Worm (Caenorhabditis elegans) whole organism, mixed stage, embryonic: ENCODE data around the gene pigt-1.

Experiments used
- M03D4.4 ChIP-seq: sonication (generic microtip); optimal IDR thresholded peaks from 2 replicates; lab custom pipeline; 2017; ENCODE audit warnings: mild to moderate bottlenecking, missing genetic modification characterization, missing compliant biosample characterization
- bed-3 ChIP-seq: fragments of 200-800 bp; sonication (Bioruptor generic); optimal IDR thresholded peaks from 3 replicates; lab custom pipeline; 2018; ENCODE audit warnings: mild to moderate bottlenecking, missing genetic modification characterization, moderate library complexity, missing compliant biosample characterization
- ceh-39 ChIP-seq: fragments of 150-350 bp; optimal IDR thresholded peaks from 2 replicates; lab custom pipeline; 2014; ENCODE audit warnings: missing biosample characterization, missing genetic modification characterization
- ceh-83 ChIP-seq: fragments of 200-800 bp; sonication (Bioruptor generic); optimal IDR thresholded peaks from 2 replicates; lab custom pipeline; 2018; ENCODE audit warnings: mild to moderate bottlenecking, missing genetic modification characterization, missing compliant biosample characterization
- ces-1 ChIP-seq: fragments of 150-350 bp; optimal IDR thresholded peaks from 2 replicates; lab custom pipeline; 2014; ENCODE audit warnings: missing biosample characterization, missing genetic modification reagents, missing genetic modification characterization
- cnd-1 ChIP-seq: fragments of 200-800 bp; sonication (Bioruptor generic); optimal IDR thresholded peaks from 2 replicates; lab custom pipeline; 2018; ENCODE audit warnings: mild to moderate bottlenecking, missing genetic modification characterization, missing compliant biosample characterization
- drap-1 ChIP-seq: fragments of 200-800 bp; sonication (Bioruptor generic); optimal IDR thresholded peaks from 3 replicates; lab custom pipeline; 2018; ENCODE audit warnings: mild to moderate bottlenecking, missing genetic modification characterization, missing compliant biosample characterization
- elt-1 ChIP-seq: sonication (generic microtip); optimal IDR thresholded peaks from 2 replicates; lab custom pipeline; 2017; ENCODE audit warnings: missing genetic modification characterization, mild to moderate bottlenecking, missing compliant biosample characterization, antibody characterized with exemption, moderate library complexity, borderline replicate concordance; ENCODE audit not compliant: insufficient read depth
- elt-3 ChIP-seq: fragments of 150-350 bp; optimal IDR thresholded peaks from 2 replicates; lab custom pipeline; 2014; ENCODE audit warnings: missing biosample characterization, missing genetic modification characterization
- flh-1 ChIP-seq: fragments of 200-800 bp; sonication (Bioruptor generic); optimal IDR thresholded peaks from 2 replicates; lab custom pipeline; 2018; ENCODE audit warnings: mild to moderate bottlenecking, missing genetic modification characterization, moderate library complexity, missing compliant biosample characterization
- hlh-1 ChIP-seq: fragments of 150-350 bp; optimal IDR thresholded peaks from 2 replicates; lab custom pipeline; 2014; ENCODE audit warnings: missing biosample characterization, missing genetic modification reagents, missing genetic modification characterization
- lin-13 ChIP-seq: fragments of 150-350 bp; optimal IDR thresholded peaks from 2 replicates; lab custom pipeline; 2014; ENCODE audit warnings: missing biosample characterization, missing genetic modification characterization
- lsy-2 ChIP-seq: fragments of 150-350 bp; optimal IDR thresholded peaks from 2 replicates; lab custom pipeline; 2014; ENCODE audit warnings: missing biosample characterization, missing genetic modification characterization
- mab-5 ChIP-seq: fragments of 150-350 bp; optimal IDR thresholded peaks from 2 replicates; lab custom pipeline; 2014; ENCODE audit warnings: missing biosample characterization, missing genetic modification characterization
- mep-1 ChIP-seq: fragments of 150-350 bp; optimal IDR thresholded peaks from 2 replicates; lab custom pipeline; 2017; ENCODE audit warnings: missing biosample characterization, missing genetic modification reagents, missing genetic modification characterization, inconsistent platforms
- nhr-12 ChIP-seq: fragments of 150-350 bp; optimal IDR thresholded peaks from 2 replicates; lab custom pipeline; 2014; ENCODE audit warnings: missing biosample characterization, missing genetic modification characterization
- nhr-2 ChIP-seq: fragments of 150-350 bp; optimal IDR thresholded peaks from 2 replicates; lab custom pipeline; 2014; ENCODE audit warnings: missing biosample characterization, missing genetic modification characterization
- nhr-237 ChIP-seq: fragments of 150-350 bp; optimal IDR thresholded peaks from 2 replicates; lab custom pipeline; 2014; ENCODE audit warnings: missing biosample characterization, missing genetic modification characterization
- nhr-28 ChIP-seq: fragments of 150-350 bp; optimal IDR thresholded peaks from 2 replicates; lab custom pipeline; 2014; ENCODE audit warnings: missing biosample characterization, missing genetic modification characterization
- nhr-76 ChIP-seq: sonication (generic microtip); optimal IDR thresholded peaks from 2 replicates; lab custom pipeline; 2017; ENCODE audit warnings: missing biosample characterization, missing genetic modification characterization
- pha-4 ChIP-seq: fragments of 150-350 bp; optimal IDR thresholded peaks from 2 replicates; lab custom pipeline; 2018; ENCODE audit warnings: missing biosample characterization, missing genetic modification reagents, missing genetic modification characterization
- sem-2 ChIP-seq: fragments of 200-800 bp; sonication (Bioruptor generic); optimal IDR thresholded peaks from 2 replicates; lab custom pipeline; 2018; ENCODE audit warnings: mild to moderate bottlenecking, missing genetic modification characterization, missing compliant biosample characterization
- snpc-4 ChIP-seq: fragments of 150-350 bp; optimal IDR thresholded peaks from 2 replicates; lab custom pipeline; 2014; ENCODE audit warnings: missing biosample characterization, missing genetic modification characterization
- sptf-1 ChIP-seq: sonication (generic microtip); optimal IDR thresholded peaks from 2 replicates; lab custom pipeline; 2017; ENCODE audit warnings: mild to moderate bottlenecking, missing genetic modification characterization, moderate library complexity, missing compliant biosample characterization
- tbx-8 ChIP-seq: fragments of 200-800 bp; sonication (Bioruptor generic); optimal IDR thresholded peaks from 2 replicates; lab custom pipeline; 2018; ENCODE audit warnings: mild to moderate bottlenecking, missing genetic modification characterization, moderate library complexity, missing compliant biosample characterization
- unc-120 ChIP-seq: sonication (generic microtip); optimal IDR thresholded peaks from 2 replicates; lab custom pipeline; 2017; ENCODE audit warnings: missing genetic modification characterization, missing compliant biosample characterization; ENCODE audit not compliant: poor library complexity, severe bottlenecking
- unc-39 ChIP-seq: fragments of 150-350 bp; optimal IDR thresholded peaks from 2 replicates; lab custom pipeline; 2014; ENCODE audit warnings: missing biosample characterization, missing genetic modification characterization
- unc-62 ChIP-seq: fragments of 150-350 bp; optimal IDR thresholded peaks from 2 replicates; lab custom pipeline; 2014; ENCODE audit warnings: missing biosample characterization, missing genetic modification reagents, missing genetic modification characterization
- zip-8 ChIP-seq: fragments of 150-350 bp; optimal IDR thresholded peaks from 2 replicates; lab custom pipeline; 2014; ENCODE audit warnings: missing biosample characterization, missing genetic modification characterization
- ztf-11 ChIP-seq: fragments of 150-350 bp; optimal IDR thresholded peaks from 2 replicates; lab custom pipeline; 2014; ENCODE audit warnings: missing biosample characterization, missing genetic modification characterization

Gene pigt-1

ce11 chrV:10953471-10954155 lies 5.0 kb downstream of the pigt-1 start:
- TF ChIP-seq nhr-237 (tag; lab: Kevin White, UChicago), result no peak
- no peak for TF ChIP-seq elt-3
- TF ChIP-seq ceh-39 (tag; lab: Kevin White, UChicago), result no peak
- no peak for TF ChIP-seq ceh-83 (GFP tag; lab: Kevin White, UChicago)
- no peak for TF ChIP-seq flh-1 (GFP tag; lab: Kevin White, UChicago)
- TF ChIP-seq bed-3 (GFP tag; lab: Kevin White, UChicago), result no peak
- no peak for TF ChIP-seq sptf-1 (tag; lab: Kevin White, UChicago)
- TF ChIP-seq nhr-2, result no peak
- no peak for TF ChIP-seq lsy-2 (tag; lab: Kevin White, UChicago)
- no peak for TF ChIP-seq unc-120 (tag; lab: Kevin White, UChicago)

ce11 chrV:10951655-10952278 lies 6.9 kb downstream of the pigt-1 start, which contains the start of gene F17C11.4:
Gene F17C11.4, plus strand, starts transcription at chrV:10951860.
- TF ChIP-seq unc-120 (tag; lab: Kevin White, UChicago) (peak; percentile 14), ces-1 (GFP tag; lab: Kevin White, UChicago) (peak; percentile 6), nhr-237 (tag; lab: Kevin White, UChicago) (no peak), hlh-1 (tag; lab: Kevin White, UChicago) (no peak), snpc-4 (tag; lab: Kevin White, UChicago) (no peak), ztf-11 (tag; lab: Kevin White, UChicago) (no peak), mep-1 (tag; lab: Kevin White, UChicago) (no peak), mab-5 (no peak)

- TF ChIP-seq snpc-4 (tag; lab: Kevin White, UChicago), result no peak
- TF ChIP-seq bed-3 (GFP tag; lab: Kevin White, UChicago), result no peak
- TF ChIP-seq cnd-1 (tag; lab: Kevin White, UChicago), result no peak
Measured at ce11 chrV:10949511-10949910, 9.1 kb downstream of the pigt-1 start, which contains the start of gene col-153. Gene col-153, plus strand, starts transcription at chrV:10949811.

ce11 chrV:10947930-10948329 lies 10.7 kb downstream of the pigt-1 start, which contains the start of gene F17C11.2:
Gene F17C11.2, plus strand, starts transcription at chrV:10948230.
- TF ChIP-seq flh-1 (GFP tag; lab: Kevin White, UChicago) (no peak), nhr-12 (no peak), drap-1 (GFP tag; lab: Kevin White, UChicago) (no peak), tbx-8 (GFP tag; lab: Kevin White, UChicago) (no peak), pha-4 (no peak), nhr-28 (tag; lab: Kevin White, UChicago) (no peak), ces-1 (GFP tag; lab: Kevin White, UChicago) (no peak), zip-8 (tag; lab: Kevin White, UChicago) (no peak), bed-3 (GFP tag; lab: Kevin White, UChicago) (no peak), ceh-83 (GFP tag; lab: Kevin White, UChicago) (no peak), unc-120 (tag; lab: Kevin White, UChicago) (no peak), lsy-2 (tag; lab: Kevin White, UChicago) (no peak), elt-1 (tag; lab: Kevin White, UChicago) (no peak), hlh-1 (tag; lab: Kevin White, UChicago) (no peak)

- TF ChIP-seq unc-120 (tag; lab: Kevin White, UChicago) (no peak), nhr-12 (no peak), nhr-76 (tag; lab: Kevin White, UChicago) (no peak), ztf-11 (tag; lab: Kevin White, UChicago) (no peak), elt-1 (tag; lab: Kevin White, UChicago) (no peak), sem-2 (GFP tag; lab: Kevin White, UChicago) (no peak), bed-3 (GFP tag; lab: Kevin White, UChicago) (no peak), elt-3 (no peak), lin-13 (tag; lab: Kevin White, UChicago) (no peak), unc-39 (tag; lab: Kevin White, UChicago) (no peak), unc-62 (GFP tag; lab: Kevin White, UChicago) (no peak), ces-1 (GFP tag; lab: Kevin White, UChicago) (no peak), nhr-237 (tag; lab: Kevin White, UChicago) (no peak), M03D4.4 (tag; lab: Kevin White, UChicago) (no peak)
Measured at ce11 chrV:10947210-10947609, 11.4 kb downstream of the pigt-1 start.
